Fruit fly (Drosophila melanogaster): Measurements from ENCODE around the gene Myb.

DNA sequence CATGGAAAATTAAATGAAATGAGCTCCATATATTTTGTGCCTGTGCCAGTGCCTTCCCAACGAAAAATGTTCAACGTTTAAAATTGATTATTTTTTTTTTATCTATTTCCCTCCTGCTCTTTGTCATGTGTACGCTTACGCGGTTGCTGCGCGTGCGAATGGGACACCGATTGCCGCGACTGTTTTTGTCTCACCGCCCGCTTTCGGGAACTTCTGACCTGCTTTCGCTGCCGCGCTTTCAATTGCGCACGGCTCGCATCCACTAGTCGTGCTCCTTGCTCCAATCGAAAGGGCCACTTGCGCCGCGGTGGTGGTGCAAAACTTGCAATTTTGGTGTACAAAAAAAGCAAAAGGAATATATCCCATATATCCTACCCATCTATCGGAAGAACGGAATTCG is 2.9 kb upstream of the Myb start:
- TF ChIP-seq CG30431 (GFP tag; optimal IDR thresholded peaks at IDR 0.05), result no peak
- TF ChIP-seq CG10462 (GFP tag; optimal IDR thresholded peaks at IDR 0.05), result no peak
- no peak for TF ChIP-seq CG17186 (GFP tag; optimal IDR thresholded peaks at IDR 0.05)
- peak; percentile 69 for TF ChIP-seq Adf1 (GFP tag; IDR thresholded peaks at IDR 0.05)
